Worm (Caenorhabditis elegans) whole organism, mixed stage, embryonic: ENCODE data around the gene nhr-52.
"Not testable (repeated sequence)": the region's sequence is repeated elsewhere in the genome, so short reads cannot be mapped to it uniquely, and the experiment has no call there.

Experiments used
- M03D4.4 ChIP-seq: sonication (generic microtip); optimal IDR thresholded peaks from 2 replicates; lab custom pipeline; 2017; ENCODE audit warnings: mild to moderate bottlenecking, missing genetic modification characterization, missing compliant biosample characterization
- bed-3 ChIP-seq: fragments of 200-800 bp; sonication (Bioruptor generic); optimal IDR thresholded peaks from 3 replicates; lab custom pipeline; 2018; ENCODE audit warnings: mild to moderate bottlenecking, missing genetic modification characterization, moderate library complexity, missing compliant biosample characterization
- blmp-1 ChIP-seq: fragments of 150-350 bp; optimal IDR thresholded peaks from 2 replicates; lab custom pipeline; 2014; ENCODE audit warnings: missing biosample characterization, missing genetic modification characterization
- ceh-39 ChIP-seq: fragments of 150-350 bp; optimal IDR thresholded peaks from 2 replicates; lab custom pipeline; 2014; ENCODE audit warnings: missing biosample characterization, missing genetic modification characterization
- ceh-43 ChIP-seq: fragments of 200-800 bp; sonication (Bioruptor generic); optimal IDR thresholded peaks from 2 replicates; lab custom pipeline; 2018; ENCODE audit warnings: mild to moderate bottlenecking, missing genetic modification characterization, moderate library complexity, missing compliant biosample characterization
- ceh-83 ChIP-seq: fragments of 200-800 bp; sonication (Bioruptor generic); optimal IDR thresholded peaks from 2 replicates; lab custom pipeline; 2018; ENCODE audit warnings: mild to moderate bottlenecking, missing genetic modification characterization, missing compliant biosample characterization
- ces-1 ChIP-seq: fragments of 150-350 bp; optimal IDR thresholded peaks from 2 replicates; lab custom pipeline; 2014; ENCODE audit warnings: missing biosample characterization, missing genetic modification reagents, missing genetic modification characterization
- cnd-1 ChIP-seq: fragments of 200-800 bp; sonication (Bioruptor generic); optimal IDR thresholded peaks from 2 replicates; lab custom pipeline; 2018; ENCODE audit warnings: mild to moderate bottlenecking, missing genetic modification characterization, missing compliant biosample characterization
- drap-1 ChIP-seq: fragments of 200-800 bp; sonication (Bioruptor generic); optimal IDR thresholded peaks from 3 replicates; lab custom pipeline; 2018; ENCODE audit warnings: mild to moderate bottlenecking, missing genetic modification characterization, missing compliant biosample characterization
- elt-3 ChIP-seq: fragments of 150-350 bp; optimal IDR thresholded peaks from 2 replicates; lab custom pipeline; 2014; ENCODE audit warnings: missing biosample characterization, missing genetic modification characterization
- flh-1 ChIP-seq: fragments of 200-800 bp; sonication (Bioruptor generic); optimal IDR thresholded peaks from 2 replicates; lab custom pipeline; 2018; ENCODE audit warnings: mild to moderate bottlenecking, missing genetic modification characterization, moderate library complexity, missing compliant biosample characterization
- hlh-1 ChIP-seq: fragments of 150-350 bp; optimal IDR thresholded peaks from 2 replicates; lab custom pipeline; 2014; ENCODE audit warnings: missing biosample characterization, missing genetic modification reagents, missing genetic modification characterization
- lin-13 ChIP-seq: fragments of 150-350 bp; optimal IDR thresholded peaks from 2 replicates; lab custom pipeline; 2014; ENCODE audit warnings: missing biosample characterization, missing genetic modification characterization
- mab-5 ChIP-seq: fragments of 150-350 bp; optimal IDR thresholded peaks from 2 replicates; lab custom pipeline; 2014; ENCODE audit warnings: missing biosample characterization, missing genetic modification characterization
- mep-1 ChIP-seq: fragments of 150-350 bp; optimal IDR thresholded peaks from 2 replicates; lab custom pipeline; 2017; ENCODE audit warnings: missing biosample characterization, missing genetic modification reagents, missing genetic modification characterization, inconsistent platforms
- mls-2 ChIP-seq: sonication (generic microtip); optimal IDR thresholded peaks from 2 replicates; lab custom pipeline; 2016; ENCODE audit warnings: mild to moderate bottlenecking, missing genetic modification characterization, moderate library complexity, missing compliant biosample characterization
- nhr-12 ChIP-seq: fragments of 150-350 bp; optimal IDR thresholded peaks from 2 replicates; lab custom pipeline; 2014; ENCODE audit warnings: missing biosample characterization, missing genetic modification characterization
- nhr-2 ChIP-seq: fragments of 150-350 bp; optimal IDR thresholded peaks from 2 replicates; lab custom pipeline; 2014; ENCODE audit warnings: missing biosample characterization, missing genetic modification characterization
- nhr-237 ChIP-seq: fragments of 150-350 bp; optimal IDR thresholded peaks from 2 replicates; lab custom pipeline; 2014; ENCODE audit warnings: missing biosample characterization, missing genetic modification characterization
- nhr-28 ChIP-seq: fragments of 150-350 bp; optimal IDR thresholded peaks from 2 replicates; lab custom pipeline; 2014; ENCODE audit warnings: missing biosample characterization, missing genetic modification characterization
- pha-4 ChIP-seq: fragments of 150-350 bp; optimal IDR thresholded peaks from 2 replicates; lab custom pipeline; 2018; ENCODE audit warnings: missing biosample characterization, missing genetic modification reagents, missing genetic modification characterization
- sem-2 ChIP-seq: fragments of 200-800 bp; sonication (Bioruptor generic); optimal IDR thresholded peaks from 2 replicates; lab custom pipeline; 2018; ENCODE audit warnings: mild to moderate bottlenecking, missing genetic modification characterization, missing compliant biosample characterization
- snpc-4 ChIP-seq: fragments of 150-350 bp; optimal IDR thresholded peaks from 2 replicates; lab custom pipeline; 2014; ENCODE audit warnings: missing biosample characterization, missing genetic modification characterization
- sptf-1 ChIP-seq: sonication (generic microtip); optimal IDR thresholded peaks from 2 replicates; lab custom pipeline; 2017; ENCODE audit warnings: mild to moderate bottlenecking, missing genetic modification characterization, moderate library complexity, missing compliant biosample characterization
- tbx-8 ChIP-seq: fragments of 200-800 bp; sonication (Bioruptor generic); optimal IDR thresholded peaks from 2 replicates; lab custom pipeline; 2018; ENCODE audit warnings: mild to moderate bottlenecking, missing genetic modification characterization, moderate library complexity, missing compliant biosample characterization
- unc-120 ChIP-seq: sonication (generic microtip); optimal IDR thresholded peaks from 2 replicates; lab custom pipeline; 2017; ENCODE audit warnings: missing genetic modification characterization, missing compliant biosample characterization; ENCODE audit not compliant: poor library complexity, severe bottlenecking
- unc-39 ChIP-seq: fragments of 150-350 bp; optimal IDR thresholded peaks from 2 replicates; lab custom pipeline; 2014; ENCODE audit warnings: missing biosample characterization, missing genetic modification characterization
- unc-62 ChIP-seq: fragments of 150-350 bp; optimal IDR thresholded peaks from 2 replicates; lab custom pipeline; 2014; ENCODE audit warnings: missing biosample characterization, missing genetic modification reagents, missing genetic modification characterization
- zip-8 ChIP-seq: fragments of 150-350 bp; optimal IDR thresholded peaks from 2 replicates; lab custom pipeline; 2014; ENCODE audit warnings: missing biosample characterization, missing genetic modification characterization
- ztf-11 ChIP-seq: fragments of 150-350 bp; optimal IDR thresholded peaks from 2 replicates; lab custom pipeline; 2014; ENCODE audit warnings: missing biosample characterization, missing genetic modification characterization

The nhr-52 gene

DNA sequence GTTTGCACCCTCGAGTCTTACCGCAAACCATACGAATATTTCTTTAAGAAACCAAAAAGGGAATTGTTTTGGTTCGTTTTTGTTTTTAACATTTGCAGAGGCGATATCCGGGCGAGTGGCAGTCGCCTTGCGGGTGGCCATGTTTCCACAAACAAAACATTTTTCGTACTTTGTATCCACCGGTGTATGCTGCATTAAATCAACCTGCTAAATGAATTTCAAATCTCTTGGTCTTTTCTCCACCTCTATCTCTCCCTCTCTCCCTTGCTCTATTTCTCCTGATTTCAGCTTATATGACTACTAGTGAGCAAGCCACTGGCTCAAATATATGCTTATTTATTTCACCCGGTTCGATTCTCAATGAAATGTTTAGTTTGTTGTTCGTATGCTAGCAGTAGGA is at the start of gene nhr-52:
TSS of gene nhr-52 (plus strand) at position 301 of the 400 bp plus-strand sequence.
- no peak for TF ChIP-seq bed-3 (GFP tag; lab: Kevin White, UChicago)
- no peak for TF ChIP-seq ces-1 (GFP tag; lab: Kevin White, UChicago)
- TF ChIP-seq mls-2 (tag; lab: Kevin White, UChicago): no peak
- no peak for TF ChIP-seq ztf-11 (tag; lab: Kevin White, UChicago)
- no peak for TF ChIP-seq drap-1 (GFP tag; lab: Kevin White, UChicago)
- TF ChIP-seq lin-13 (tag; lab: Kevin White, UChicago): no peak

DNA sequence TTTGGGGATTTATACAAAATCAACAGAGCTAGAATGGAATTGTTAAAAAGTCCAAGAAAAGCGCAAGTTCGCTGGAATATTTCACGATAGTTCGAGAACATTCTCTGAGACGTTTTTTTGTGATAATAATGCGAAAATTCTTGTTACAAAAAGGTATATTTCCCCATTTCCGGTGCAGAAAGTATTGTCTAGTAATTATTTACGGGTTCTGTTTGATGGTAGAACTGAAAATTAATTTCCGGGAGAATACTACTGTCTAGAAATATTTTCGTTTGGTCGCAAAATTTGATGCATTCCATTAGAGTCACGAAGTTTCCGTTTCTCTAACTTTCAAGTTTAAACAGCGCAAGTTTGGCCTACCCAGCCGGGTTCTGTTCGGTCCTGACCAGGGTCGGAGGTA is 47.8 kb upstream of the nhr-52 start, which contains the start of gene str-248:
TSS of gene str-248 (minus strand) at position 101 of the 400 bp plus-strand sequence.
- TF ChIP-seq mab-5: no peak
- no peak for TF ChIP-seq unc-120 (tag; lab: Kevin White, UChicago)
- no peak for TF ChIP-seq ceh-83 (GFP tag; lab: Kevin White, UChicago)
- no peak for TF ChIP-seq nhr-2
- no peak for TF ChIP-seq nhr-12 (tag; lab: Kevin White, UChicago)
- TF ChIP-seq ceh-39 (tag; lab: Kevin White, UChicago): no peak
- TF ChIP-seq tbx-8: no peak
- TF ChIP-seq cnd-1 (tag; lab: Kevin White, UChicago): no peak
- no peak for TF ChIP-seq ceh-43 (GFP tag; lab: Kevin White, UChicago)
- TF ChIP-seq unc-62 (GFP tag; lab: Kevin White, UChicago): no peak
- TF ChIP-seq nhr-237: no peak
- TF ChIP-seq mep-1: no peak
- no peak for TF ChIP-seq flh-1 (GFP tag; lab: Kevin White, UChicago)
- no peak for TF ChIP-seq hlh-1
- no peak for TF ChIP-seq unc-39 (tag; lab: Kevin White, UChicago)
- TF ChIP-seq, all 35 proteins: peak for 0

DNA sequence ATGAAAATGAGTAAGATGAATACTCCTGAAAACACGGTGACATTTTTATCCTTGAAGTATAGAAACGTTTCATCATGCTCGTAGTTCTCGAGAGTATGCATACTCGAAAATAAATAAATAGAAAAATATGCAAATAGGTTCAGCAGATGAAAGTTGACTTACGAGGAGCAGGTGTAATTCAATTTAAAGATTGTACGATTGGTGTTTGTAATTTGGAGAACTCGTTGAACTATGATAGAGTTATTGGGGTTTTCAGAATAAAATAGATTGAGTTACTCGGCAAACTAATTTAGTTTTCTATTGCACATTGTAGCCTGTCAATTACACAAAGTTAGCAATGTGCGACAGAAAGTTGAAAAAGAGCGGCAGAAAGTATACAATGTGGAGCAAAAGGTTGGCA is 38.5 kb upstream of the nhr-52 start, which contains the start of gene srz-44:
TSS of gene srz-44 (minus strand) at position 101 of the 400 bp plus-strand sequence.
- no peak for TF ChIP-seq hlh-1
- peak; percentile 13 for TF ChIP-seq ces-1 (GFP tag; lab: Kevin White, UChicago)

ce11 chrV:15643192-15643591 is 34.1 kb upstream of the nhr-52 start, which contains the start of gene C55A1.4:
TSS of gene C55A1.4 (minus strand) at chrV:15643292.
- not testable (repeated sequence) for TF ChIP-seq hlh-1; mab-5; ces-1 (GFP tag; lab: Kevin White, UChicago)

ce11 chrV:15644575-15644974 is 32.7 kb upstream of the nhr-52 start, which contains the start of gene str-23:
TSS of gene str-23 (plus strand) at chrV:15644875.
- no peak for TF ChIP-seq ceh-43 (GFP tag; lab: Kevin White, UChicago)
- no peak for TF ChIP-seq sptf-1 (tag; lab: Kevin White, UChicago)
- TF ChIP-seq snpc-4 (tag; lab: Kevin White, UChicago): no peak
- TF ChIP-seq sem-2 (GFP tag; lab: Kevin White, UChicago): no peak
- TF ChIP-seq nhr-12 (tag; lab: Kevin White, UChicago): no peak
- TF ChIP-seq flh-1 (GFP tag; lab: Kevin White, UChicago): no peak
- TF ChIP-seq pha-4 (tag; lab: Kevin White, UChicago): no peak
- no peak for TF ChIP-seq zip-8 (tag; lab: Kevin White, UChicago)
- no peak for TF ChIP-seq nhr-237
- TF ChIP-seq unc-62 (GFP tag; lab: Kevin White, UChicago): no peak

DNA sequence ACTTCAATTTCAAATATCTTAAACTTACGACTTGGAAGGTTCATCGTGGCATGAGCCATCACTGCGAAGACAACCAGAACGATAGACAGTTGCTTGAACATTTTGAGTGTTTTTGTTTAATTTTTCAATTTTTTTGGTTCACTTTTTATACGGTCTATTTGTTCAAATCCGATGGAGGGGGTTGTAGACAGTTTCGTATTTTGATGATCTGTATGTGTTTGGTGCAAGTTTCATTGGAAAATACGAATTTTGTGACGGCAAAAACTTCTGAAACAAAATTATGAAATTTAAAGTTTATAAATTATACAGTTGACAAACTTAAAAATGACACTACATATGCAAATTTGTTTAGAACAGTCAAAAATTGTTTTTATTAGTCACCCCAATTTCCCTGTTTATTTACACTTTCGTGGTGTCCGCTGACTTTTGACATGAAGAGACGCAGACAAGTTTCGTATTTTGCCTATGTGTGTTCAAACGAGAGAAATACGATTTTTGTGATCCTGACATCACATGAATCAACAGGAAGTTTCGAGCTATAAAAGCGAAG is 29.7 kb upstream of the nhr-52 start, which contains the start of the genes C55A1.7 and C55A1.6:
TSS of gene C55A1.7 (minus strand) at position 101 of the 550 bp plus-strand sequence.
TSS of gene C55A1.6 (plus strand) at position 500 of the 550 bp plus-strand sequence.
- peak; percentile 10 for TF ChIP-seq pha-4 (tag; lab: Kevin White, UChicago)
- TF ChIP-seq, all 35 proteins: peak for 1; not testable (repeated sequence) for 34

ce11 chrV:15650167-15650566 is 27.2 kb upstream of the nhr-52 start, which contains the start of gene sru-42:
TSS of gene sru-42 (plus strand) at chrV:15650467.
- TF ChIP-seq blmp-1 (no peak), ceh-43 (GFP tag; lab: Kevin White, UChicago) (no peak), snpc-4 (tag; lab: Kevin White, UChicago) (no peak), nhr-28 (tag; lab: Kevin White, UChicago) (no peak), tbx-8 (no peak), elt-3 (tag; lab: Kevin White, UChicago) (no peak), lin-13 (tag; lab: Kevin White, UChicago) (no peak), mls-2 (tag; lab: Kevin White, UChicago) (no peak), drap-1 (GFP tag; lab: Kevin White, UChicago) (no peak), nhr-2 (no peak), ceh-83 (GFP tag; lab: Kevin White, UChicago) (no peak), pha-4 (tag; lab: Kevin White, UChicago) (no peak), nhr-12 (tag; lab: Kevin White, UChicago) (no peak), M03D4.4 (tag; lab: Kevin White, UChicago) (no peak), ceh-39 (tag; lab: Kevin White, UChicago) (no peak), ztf-11 (tag; lab: Kevin White, UChicago) (no peak), flh-1 (GFP tag; lab: Kevin White, UChicago) (no peak), mep-1 (no peak)
- TF ChIP-seq, all 35 proteins: peak for 0
